Worm (Caenorhabditis elegans): ENCODE measurements around the gene Y4C6B.2.

- TF ChIP-seq zag-1 (tag; optimal IDR thresholded peaks at IDR 0.05) (no peak), lin-39 (tag; optimal IDR thresholded peaks at IDR 0.05) (no peak), blmp-1 (tag; optimal IDR thresholded peaks at IDR 0.05; ENCODE audit: insufficient read depth) (no peak), lin-13 (GFP tag; optimal IDR thresholded peaks at IDR 0.05) (no peak), sem-4 (tag; optimal IDR thresholded peaks at IDR 0.05) (no peak), ztf-11 (tag; optimal IDR thresholded peaks at IDR 0.05) (no peak), nhr-237 (tag; optimal IDR thresholded peaks at IDR 0.05) (no peak)
Measured at ce11 chrIV:5354124-5354523, 14.8 kb downstream of the Y4C6B.2 start, which contains the start of gene Y4C6B.1.
